Fruit fly (Drosophila melanogaster): ENCODE results near the gene CG11858.

DNA sequence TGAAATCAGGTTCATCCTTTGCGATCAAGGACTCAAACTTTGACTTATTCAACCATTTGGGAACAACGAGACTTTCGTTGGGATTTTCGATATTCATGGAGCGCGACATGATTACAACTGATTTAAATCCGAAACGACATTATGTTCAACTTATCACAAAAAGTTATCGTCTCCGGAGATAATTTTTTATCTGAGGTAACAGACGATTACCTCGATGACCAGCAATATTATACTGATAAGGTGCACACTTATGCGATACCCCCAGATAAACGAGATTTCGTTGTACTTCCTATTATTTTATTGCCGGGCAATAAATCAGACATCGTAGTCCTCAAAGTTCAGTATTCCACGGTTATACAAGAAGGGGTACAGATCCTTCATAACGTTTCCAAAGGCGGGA, 35.1 kb downstream of the CG11858 start, which contains the start of gene CG31097:
- TF ChIP-seq CG8478 (optimal IDR thresholded peaks at IDR 0.05) (no peak), CTCF (optimal IDR thresholded peaks at IDR 0.05) (no peak)
